Worm (Caenorhabditis elegans) whole organism, young adult: ENCODE results near the gene F32E10.9.
A peak's percentile ranks its signal among the peaks of the same experiment; 100 is the strongest.

Experiments used
- C06A6.2 ChIP-seq: fragments of 200-800 bp; sonication (Bioruptor generic); conservative IDR thresholded peaks from 2 replicates; pipeline ENCODE4 v1.3.6; 2022; ENCODE audit warnings: missing genetic modification characterization, missing compliant biosample characterization
- F22D6.2 ChIP-seq: sonication (generic microtip); optimal IDR thresholded peaks from 2 replicates; lab custom pipeline; 2016; ENCODE audit warnings: mild to moderate bottlenecking, missing genetic modification characterization, missing compliant biosample characterization
- F49E8.2 ChIP-seq: sonication (generic microtip); optimal IDR thresholded peaks from 3 replicates; lab custom pipeline; 2017; ENCODE audit warnings: missing genetic modification characterization, mild to moderate bottlenecking, missing compliant biosample characterization, antibody characterized with exemption, moderate library complexity; ENCODE audit not compliant: insufficient read depth
- F57C9.4 ChIP-seq: sonication (generic microtip); optimal IDR thresholded peaks from 2 replicates; lab custom pipeline; 2017; ENCODE audit warnings: mild to moderate bottlenecking, missing genetic modification characterization, missing compliant biosample characterization
- K11D2.4 ChIP-seq: fragments of 200-800 bp; sonication (Bioruptor generic); IDR thresholded peaks from 2 replicates; pipeline ENCODE4 v1.3.6; 2022; ENCODE audit warnings: missing genetic modification reagents, missing genetic modification characterization, missing compliant biosample characterization
- T26A5.8 ChIP-seq: sonication (generic microtip); optimal IDR thresholded peaks from 2 replicates; lab custom pipeline; 2016; ENCODE audit warnings: missing genetic modification characterization, missing compliant biosample characterization
- Y53G8AR.9 ChIP-seq: fragments of 200-800 bp; sonication (Bioruptor generic); conservative IDR thresholded peaks from 2 replicates; pipeline ENCODE4 v1.3.6; 2022; ENCODE audit warnings: missing genetic modification reagents, missing genetic modification characterization, missing compliant biosample characterization
- ama-1 ChIP-seq, 3 experiments: fragments of 150-350 bp in 1 of 3; sonication (generic microtip) in 2 of 3; optimal IDR thresholded peaks; 2 replicates each; lab custom pipeline; 2014 to 2018; ENCODE audit warnings: missing biosample characterization in 2 of 3, missing genetic modification characterization in 2 of 3, missing genetic modification reagents in 2 of 3
- atf-7 ChIP-seq: sonication (generic microtip); optimal IDR thresholded peaks from 2 replicates; lab custom pipeline; 2017; ENCODE audit warnings: mild to moderate bottlenecking, missing genetic modification characterization, missing compliant biosample characterization
- attf-6 ChIP-seq: fragments of 200-800 bp; sonication (Bioruptor generic); IDR thresholded peaks from 2 replicates; pipeline ENCODE4 v1.3.6; 2022; ENCODE audit warnings: missing genetic modification reagents, missing genetic modification characterization, missing compliant biosample characterization
- cebp-1 ChIP-seq, 2 experiments: fragments of 200-800 bp in 1 of 2; sonication (Bioruptor generic) in 1 of 2; sonication (generic microtip) in 1 of 2; IDR thresholded peaks in 1 of 2; optimal IDR thresholded peaks in 1 of 2; 2 replicates each; pipeline versions ENCODE4 v1.3.6 to Lab custom; 2017 to 2022; ENCODE audit warnings: missing compliant biosample characterization in 2 of 2, missing genetic modification characterization in 2 of 2, mild to moderate bottlenecking in 1 of 2, missing genetic modification reagents in 1 of 2, moderate library complexity in 1 of 2
- ceh-27 ChIP-seq: fragments of 200-800 bp; sonication (Bioruptor generic); optimal IDR thresholded peaks from 2 replicates; lab custom pipeline; 2018; ENCODE audit warnings: mild to moderate bottlenecking, missing genetic modification characterization, moderate library complexity, missing compliant biosample characterization
- ceh-40 ChIP-seq: fragments of 200-800 bp; sonication (Bioruptor generic); IDR thresholded peaks from 2 replicates; pipeline ENCODE4 v1.3.6; 2022; ENCODE audit warnings: missing genetic modification characterization, missing compliant biosample characterization
- dox-1 ChIP-seq: fragments of 200-800 bp; sonication (Bioruptor generic); IDR thresholded peaks from 2 replicates; pipeline ENCODE4 v1.3.6; 2022; ENCODE audit warnings: missing genetic modification reagents, missing genetic modification characterization, missing compliant biosample characterization
- efl-1 ChIP-seq: fragments of 150-350 bp; optimal IDR thresholded peaks from 2 replicates; lab custom pipeline; 2014; ENCODE audit warnings: missing biosample characterization, missing genetic modification reagents, missing genetic modification characterization
- egl-18 ChIP-seq: fragments of 200-800 bp; sonication (Bioruptor generic); IDR thresholded peaks from 2 replicates; pipeline ENCODE4 v1.3.6; 2022; ENCODE audit warnings: missing genetic modification reagents, missing genetic modification characterization, missing compliant biosample characterization
- fkh-3 ChIP-seq: sonication (generic microtip); optimal IDR thresholded peaks from 2 replicates; lab custom pipeline; 2016; ENCODE audit warnings: mild to moderate bottlenecking, missing genetic modification characterization, missing compliant biosample characterization
- gei-17 ChIP-seq: fragments of 200-800 bp; sonication (Bioruptor generic); optimal IDR thresholded peaks from 2 replicates; lab custom pipeline; 2018; ENCODE audit warnings: mild to moderate bottlenecking, missing genetic modification characterization, missing compliant biosample characterization
- hlh-12 ChIP-seq: sonication (generic microtip); optimal IDR thresholded peaks from 2 replicates; lab custom pipeline; 2016; ENCODE audit warnings: missing genetic modification characterization, missing compliant biosample characterization
- hlh-26 ChIP-seq: fragments of 200-800 bp; sonication (Bioruptor generic); conservative IDR thresholded peaks from 2 replicates; pipeline ENCODE4 v1.3.6; 2022; ENCODE audit warnings: missing genetic modification reagents, missing genetic modification characterization, missing compliant biosample characterization
- let-526 ChIP-seq: fragments of 200-800 bp; sonication (Bioruptor generic); IDR thresholded peaks from 2 replicates; pipeline ENCODE4 v1.3.6; 2022; ENCODE audit warnings: missing genetic modification reagents, missing genetic modification characterization, missing compliant biosample characterization
- let-607 ChIP-seq, 2 experiments: fragments of 200-800 bp in 1 of 2; sonication (Bioruptor generic) in 1 of 2; sonication (generic microtip) in 1 of 2; optimal IDR thresholded peaks; 2 replicates each; lab custom pipeline; 2016 to 2018; ENCODE audit warnings: mild to moderate bottlenecking in 2 of 2, missing compliant biosample characterization in 2 of 2, missing genetic modification characterization in 2 of 2, moderate library complexity in 2 of 2, missing genotype in 1 of 2
- lin-26 ChIP-seq: fragments of 200-800 bp; sonication (Bioruptor generic); IDR thresholded peaks from 2 replicates; pipeline ENCODE4 v1.3.6; 2022; ENCODE audit warnings: missing genetic modification reagents, missing genetic modification characterization, missing compliant biosample characterization
- lin-54 ChIP-seq: fragments of 200-800 bp; sonication (Bioruptor generic); optimal IDR thresholded peaks from 2 replicates; lab custom pipeline; 2018; ENCODE audit warnings: mild to moderate bottlenecking, missing genetic modification characterization, missing compliant biosample characterization
- madf-10 ChIP-seq: sonication (generic microtip); optimal IDR thresholded peaks from 2 replicates; lab custom pipeline; 2016; ENCODE audit warnings: mild to moderate bottlenecking, missing genetic modification characterization, missing compliant biosample characterization
- madf-6 ChIP-seq: fragments of 200-800 bp; sonication (Bioruptor generic); IDR thresholded peaks from 2 replicates; pipeline ENCODE4 v1.3.6; 2022; ENCODE audit warnings: missing genetic modification reagents, missing genetic modification characterization, missing compliant biosample characterization
- mcd-1 ChIP-seq: fragments of 200-800 bp; sonication (Bioruptor generic); IDR thresholded peaks from 2 replicates; pipeline ENCODE4 v1.3.6; 2022; ENCODE audit warnings: missing genetic modification reagents, missing genetic modification characterization, missing compliant biosample characterization
- mel-28 ChIP-seq: sonication (generic microtip); optimal IDR thresholded peaks from 2 replicates; lab custom pipeline; 2016; ENCODE audit warnings: borderline replicate concordance, mild to moderate bottlenecking, missing genetic modification characterization, missing compliant biosample characterization
- nfyb-1 ChIP-seq: fragments of 200-800 bp; sonication (Bioruptor generic); IDR thresholded peaks from 2 replicates; pipeline ENCODE4 v1.3.6; 2022; ENCODE audit warnings: missing genetic modification reagents, missing genetic modification characterization, missing compliant biosample characterization
- nhr-120 ChIP-seq: fragments of 200-800 bp; sonication (Bioruptor generic); IDR thresholded peaks from 2 replicates; pipeline ENCODE4 v1.3.6; 2022; ENCODE audit warnings: missing genetic modification characterization, missing compliant biosample characterization
- nhr-179 ChIP-seq: sonication (generic microtip); optimal IDR thresholded peaks from 2 replicates; lab custom pipeline; 2016; ENCODE audit warnings: mild to moderate bottlenecking, missing genetic modification characterization, missing compliant biosample characterization
- nhr-80 ChIP-seq: sonication (generic microtip); optimal IDR thresholded peaks from 2 replicates; lab custom pipeline; 2016; ENCODE audit warnings: missing genetic modification characterization, missing compliant biosample characterization
- pha-4 ChIP-seq: fragments of 150-350 bp; sonication (generic microtip); optimal IDR thresholded peaks from 2 replicates; lab custom pipeline; 2014; ENCODE audit warnings: missing biosample characterization, missing genetic modification reagents, missing genetic modification characterization
- sdz-38 ChIP-seq: sonication (generic microtip); optimal IDR thresholded peaks from 2 replicates; lab custom pipeline; 2016; ENCODE audit warnings: missing genotype, missing genetic modification characterization, missing compliant biosample characterization
- sea-2 ChIP-seq: fragments of 200-800 bp; sonication (Bioruptor generic); IDR thresholded peaks from 2 replicates; pipeline ENCODE4 v1.3.6; 2022; ENCODE audit warnings: missing genetic modification characterization, missing compliant biosample characterization
- somi-1 ChIP-seq: fragments of 200-800 bp; sonication (Bioruptor generic); optimal IDR thresholded peaks from 2 replicates; lab custom pipeline; 2018; ENCODE audit warnings: mild to moderate bottlenecking, missing genetic modification characterization, missing compliant biosample characterization
- sptf-2 ChIP-seq: fragments of 200-800 bp; sonication (Bioruptor generic); optimal IDR thresholded peaks from 2 replicates; lab custom pipeline; 2018; ENCODE audit warnings: mild to moderate bottlenecking, missing genetic modification characterization, missing compliant biosample characterization
- tbp1 ChIP-seq: fragments of 200-800 bp; sonication (Bioruptor generic); optimal IDR thresholded peaks from 2 replicates; lab custom pipeline; 2018; ENCODE audit warnings: mild to moderate bottlenecking, missing genetic modification characterization, missing compliant biosample characterization
- unc-130 ChIP-seq: sonication (generic microtip); optimal IDR thresholded peaks from 2 replicates; lab custom pipeline; 2016; ENCODE audit warnings: missing genetic modification reagents, missing genetic modification characterization, missing compliant biosample characterization
- zfh-2 ChIP-seq: fragments of 200-800 bp; sonication (Bioruptor generic); conservative IDR thresholded peaks from 2 replicates; pipeline ENCODE4 v1.3.6; 2022; ENCODE audit warnings: missing genetic modification reagents, missing genetic modification characterization, missing compliant biosample characterization
- zim-3 ChIP-seq: sonication (generic microtip); optimal IDR thresholded peaks from 2 replicates; lab custom pipeline; 2017; ENCODE audit warnings: mild to moderate bottlenecking, missing genetic modification characterization, moderate library complexity, missing compliant biosample characterization
- ztf-18 ChIP-seq: sonication (generic microtip); optimal IDR thresholded peaks from 2 replicates; lab custom pipeline; 2016; ENCODE audit warnings: missing genotype, mild to moderate bottlenecking, missing genetic modification characterization, missing compliant biosample characterization
- ztf-22 ChIP-seq: fragments of 200-800 bp; sonication (Bioruptor generic); optimal IDR thresholded peaks from 2 replicates; lab custom pipeline; 2018; ENCODE audit warnings: mild to moderate bottlenecking, missing genetic modification characterization, moderate library complexity, missing compliant biosample characterization
- ztf-3 ChIP-seq: fragments of 200-800 bp; sonication (Bioruptor generic); optimal IDR thresholded peaks from 2 replicates; lab custom pipeline; 2018; ENCODE audit warnings: mild to moderate bottlenecking, missing genetic modification characterization, missing compliant biosample characterization
- ztf-6 ChIP-seq: fragments of 200-800 bp; sonication (Bioruptor generic); IDR thresholded peaks from 2 replicates; pipeline ENCODE4 v1.3.6; 2022; ENCODE audit warnings: missing genetic modification reagents, missing genetic modification characterization, missing compliant biosample characterization

The F32E10.9 gene

ce11 chrIV:7551254-7551653 lies 12.5 kb downstream of the F32E10.9 start (continued):
- TF ChIP-seq C06A6.2 (GFP tag; lab: Robert Waterston, UW) (no peak), K11D2.4 (GFP tag; lab: Robert Waterston, UW) (no peak), ztf-3 (GFP tag; lab: Kevin White, UChicago) (no peak), nhr-179 (tag; lab: Kevin White, UChicago) (no peak), sea-2 (GFP tag; lab: Robert Waterston, UW) (no peak), ztf-22 (no peak), cebp-1 (GFP tag; IDR thresholded peaks at IDR 0.05; lab: Robert Waterston, UW) (no peak), cebp-1 (tag; optimal IDR thresholded peaks at IDR 0.05; lab: Kevin White, UChicago) (no peak), lin-54 (no peak), nfyb-1 (GFP tag; lab: Robert Waterston, UW) (0 out of 2 replicates have a peak, but pooled peaks have one; percentile 14), ztf-6 (no peak), zfh-2 (GFP tag; lab: Robert Waterston, UW) (no peak), fkh-3 (tag; lab: Kevin White, UChicago) (no peak)

- TF ChIP-seq cebp-1 (GFP tag; IDR thresholded peaks at IDR 0.05; lab: Robert Waterston, UW) (no peak), cebp-1 (tag; optimal IDR thresholded peaks at IDR 0.05; lab: Kevin White, UChicago) (peak; percentile 42), efl-1 (GFP tag; lab: Kevin White, UChicago) (no peak), nfyb-1 (GFP tag; lab: Robert Waterston, UW) (peak; percentile 26; the same call in 1 of the 2 replicates)
Observed at ce11 chrIV:7550445-7550844, 13.3 kb downstream of the F32E10.9 start, which contains the start of gene pam-1. Gene pam-1 (minus strand): TSS chrIV:7550812.

ce11 chrIV:7549844-7550243 lies 13.9 kb downstream of the F32E10.9 start:
- TF ChIP-seq somi-1 (GFP tag; lab: Kevin White, UChicago) (no peak), madf-10 (tag; lab: Kevin White, UChicago) (peak; percentile 18), F22D6.2 (no peak), sptf-2 (no peak), attf-6 (GFP tag; lab: Robert Waterston, UW) (no peak), ztf-18 (tag; lab: Kevin White, UChicago) (peak; percentile 55), mel-28 (tag; lab: Kevin White, UChicago) (no peak), zim-3 (tag; lab: Kevin White, UChicago) (no peak), T26A5.8 (tag; lab: Kevin White, UChicago) (no peak), nhr-120 (GFP tag; lab: Robert Waterston, UW) (0 out of 2 replicates have a peak, but pooled peaks have one; percentile 32), hlh-12 (tag; lab: Kevin White, UChicago) (no peak), Y53G8AR.9 (GFP tag; lab: Robert Waterston, UW) (no peak), gei-17 (GFP tag; lab: Kevin White, UChicago) (no peak), sdz-38 (tag; lab: Kevin White, UChicago) (no peak), tbp1 (GFP tag; lab: Kevin White, UChicago) (peak; percentile 12), unc-130 (GFP tag; lab: Kevin White, UChicago) (no peak), let-526 (peak; percentile 64; the same call in 1 of the 2 replicates), ceh-40 (no peak), nhr-80 (tag; lab: Kevin White, UChicago) (peak; percentile 96), egl-18 (GFP tag; lab: Robert Waterston, UW) (no peak), pha-4 (tag; lab: Kevin White, UChicago) (no peak), hlh-26 (GFP tag; lab: Robert Waterston, UW) (no peak), let-607 (tag; optimal IDR thresholded peaks at IDR 0.05; lab: Kevin White, UChicago) (peak; percentile 89 to 96), F57C9.4 (tag; lab: Kevin White, UChicago) (no peak), F49E8.2 (tag; lab: Kevin White, UChicago) (no peak), cebp-1 (GFP tag; IDR thresholded peaks at IDR 0.05; lab: Robert Waterston, UW) (peak; percentile 33; the same call in 1 of the 2 replicates), cebp-1 (tag; optimal IDR thresholded peaks at IDR 0.05; lab: Kevin White, UChicago) (peak; percentile 16), ama-1 (optimal IDR thresholded peaks at IDR 0.05; lab: Kevin White, UChicago) (no peak), ama-1 (GFP tag; optimal IDR thresholded peaks at IDR 0.05; lab: Kevin White, UChicago) (no peak), atf-7 (tag; lab: Kevin White, UChicago) (no peak), lin-26 (peak; percentile 43), madf-6 (GFP tag; lab: Robert Waterston, UW) (peak; percentile 31; the same call in 1 of the 2 replicates), dox-1 (GFP tag; lab: Robert Waterston, UW) (peak; percentile 66), ceh-27 (GFP tag; lab: Kevin White, UChicago) (peak; percentile 71), mcd-1 (GFP tag; lab: Robert Waterston, UW) (peak; percentile 57)
